Worm (Caenorhabditis elegans) whole organism, L1 larva: ENCODE measurements around the gene attf-3.

Experiments used
- ama-1 ChIP-seq: fragments of 150-350 bp; optimal IDR thresholded peaks from 2 replicates; lab custom pipeline; 2014
- efl-1 ChIP-seq, 4 experiments: fragments of 150-350 bp; optimal IDR thresholded peaks in 3 of 4; peaks in 1 of 4; 1 replicate in 1 of 4; 2 replicates in 3 of 4; lab custom pipeline; 2014; ENCODE audit warnings: missing biosample characterization in 2 of 4, missing genetic modification characterization in 2 of 4, missing genetic modification reagents in 2 of 4
- egl-27 ChIP-seq, 2 experiments: fragments of 150-350 bp in 1 of 2; sonication (generic microtip); optimal IDR thresholded peaks; 3 replicates each; lab custom pipeline; 2017 to 2018; ENCODE audit warnings: missing biosample characterization in 2 of 2, missing genetic modification characterization in 2 of 2, missing genetic modification reagents in 2 of 2
- fkh-10 ChIP-seq: sonication (generic microtip); optimal IDR thresholded peaks from 2 replicates; lab custom pipeline; 2017; ENCODE audit warnings: missing biosample characterization, missing genetic modification reagents, missing genetic modification characterization
- hlh-17 ChIP-seq: fragments of 200-800 bp; sonication (Bioruptor generic); optimal IDR thresholded peaks from 2 replicates; lab custom pipeline; 2018; ENCODE audit warnings: missing genetic modification characterization, mild to moderate bottlenecking, missing compliant biosample characterization, moderate library complexity, borderline replicate concordance
- lir-3 ChIP-seq: sonication (generic microtip); optimal IDR thresholded peaks from 2 replicates; lab custom pipeline; 2016; ENCODE audit warnings: mild to moderate bottlenecking, missing genetic modification characterization, moderate library complexity, missing compliant biosample characterization; ENCODE audit not compliant: poor library complexity
- nhr-76 ChIP-seq: sonication (generic microtip); optimal IDR thresholded peaks from 2 replicates; lab custom pipeline; 2017; ENCODE audit warnings: missing biosample characterization, missing genetic modification characterization
- pag-3 ChIP-seq: sonication (generic microtip); optimal IDR thresholded peaks from 2 replicates; lab custom pipeline; 2017; ENCODE audit warnings: missing genetic modification characterization, mild to moderate bottlenecking, missing compliant biosample characterization, antibody characterized with exemption, borderline replicate concordance; ENCODE audit not compliant: insufficient read depth
- skn-1 ChIP-seq: fragments of 150-350 bp; optimal IDR thresholded peaks from 2 replicates; lab custom pipeline; 2014; ENCODE audit warnings: missing biosample characterization, missing genetic modification characterization
- sup-37 ChIP-seq: fragments of 200-800 bp; sonication (Bioruptor generic); optimal IDR thresholded peaks from 2 replicates; lab custom pipeline; 2018; ENCODE audit warnings: mild to moderate bottlenecking, missing genetic modification characterization, missing compliant biosample characterization
- unc-130 ChIP-seq: fragments of 150-350 bp; optimal IDR thresholded peaks from 2 replicates; lab custom pipeline; 2017; ENCODE audit warnings: missing biosample characterization, missing genetic modification characterization, inconsistent platforms
- vab-15 ChIP-seq: sonication (generic microtip); optimal IDR thresholded peaks from 2 replicates; lab custom pipeline; 2017; ENCODE audit warnings: missing genotype, mild to moderate bottlenecking, missing genetic modification characterization, missing compliant biosample characterization
- ztf-11 ChIP-seq, 2 experiments: sonication (generic microtip); optimal IDR thresholded peaks; 2 replicates each; lab custom pipeline; 2016 to 2017; ENCODE audit warnings: missing genetic modification characterization in 2 of 2, missing biosample characterization in 1 of 2, missing compliant biosample characterization in 1 of 2

DNA sequence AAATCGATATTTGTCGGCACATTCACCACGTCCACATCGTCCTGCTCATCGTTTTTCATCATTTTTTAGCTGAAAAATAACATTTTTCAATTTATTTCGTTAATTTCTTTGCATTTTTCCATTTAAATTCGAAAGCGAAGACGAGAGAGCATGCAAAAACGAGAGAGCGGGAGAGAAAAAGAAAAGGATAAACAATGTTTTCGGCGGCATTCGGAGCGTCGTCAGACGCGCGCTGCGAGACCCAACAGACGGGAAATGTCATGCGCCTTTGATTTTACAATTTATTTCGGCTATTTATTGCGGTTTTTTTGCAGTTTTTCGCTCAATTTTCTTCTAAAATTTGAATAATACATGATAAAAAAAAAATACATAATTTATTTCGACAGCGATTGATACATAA lies at the start of gene attf-3:
- TF ChIP-seq efl-1 (optimal IDR thresholded peaks at IDR 0.05; lab: Kevin White, UChicago) (peak; percentile 75 to 81), efl-1 (GFP tag; optimal IDR thresholded peaks at IDR 0.05 in 1 of 2; lab: Kevin White, UChicago) (peak; percentile 64 to 95), ztf-11 (tag; optimal IDR thresholded peaks at IDR 0.05; lab: Kevin White, UChicago) (no peak), lir-3 (tag; lab: Kevin White, UChicago) (no peak), skn-1 (tag; lab: Kevin White, UChicago) (peak; percentile 63), nhr-76 (tag; lab: Kevin White, UChicago) (no peak), ama-1 (no peak), sup-37 (no peak), pag-3 (tag; lab: Kevin White, UChicago) (no peak), fkh-10 (GFP tag; lab: Kevin White, UChicago) (peak; percentile 32), vab-15 (tag; lab: Kevin White, UChicago) (no peak), hlh-17 (GFP tag; lab: Kevin White, UChicago) (no peak), egl-27 (tag; optimal IDR thresholded peaks at IDR 0.05; lab: Kevin White, UChicago) (no peak), unc-130 (tag; lab: Kevin White, UChicago) (peak; percentile 52)
